Worm (Caenorhabditis elegans): ENCODE measurements around the gene mrpl-49.

DNA sequence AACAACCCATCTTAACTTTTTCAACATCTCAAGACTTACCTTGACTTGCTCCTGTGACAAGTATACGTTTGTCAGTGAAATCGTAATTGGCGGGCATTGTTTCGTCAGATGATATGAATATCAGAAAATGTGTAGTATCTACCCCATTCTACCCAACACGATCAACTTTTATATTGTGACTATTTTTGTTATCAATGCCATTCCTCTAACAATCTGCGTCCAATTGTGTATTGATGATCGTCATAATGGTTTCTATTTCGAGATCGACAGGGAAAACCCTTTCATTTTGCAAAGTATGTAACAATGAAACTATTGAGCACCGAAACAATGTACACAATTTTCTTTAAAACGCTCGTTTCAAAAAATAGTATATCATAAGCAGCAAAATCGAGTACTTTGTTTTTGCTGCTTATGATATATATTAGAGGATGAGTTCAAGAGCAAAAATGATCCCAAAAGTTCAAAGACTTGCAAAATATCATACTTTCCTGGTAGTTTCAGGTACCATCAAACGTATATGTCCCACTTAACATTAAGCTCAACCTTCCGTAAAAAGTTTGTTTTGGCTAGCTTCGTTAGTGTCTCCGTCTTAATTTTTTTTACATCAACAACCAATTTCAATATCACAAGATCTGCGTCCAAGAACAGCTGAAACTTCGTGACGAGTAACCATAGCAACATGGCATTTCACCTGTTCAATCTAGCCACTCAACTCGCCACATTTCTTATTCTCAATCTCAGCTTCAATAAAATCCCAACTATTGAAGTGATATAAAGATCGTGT lies 5.2 kb downstream of the mrpl-49 start, which contains the start of the genes dhs-21 and xbx-9:
- TF ChIP-seq ztf-23 (GFP tag; IDR thresholded peaks at IDR 0.05) (no peak), ztf-29 (GFP tag; IDR thresholded peaks at IDR 0.05) (no peak), tab-1 (GFP tag; IDR thresholded peaks at IDR 0.05) (no peak), flt-1 (GFP tag; IDR thresholded peaks at IDR 0.05) (no peak), cog-1 (tag; optimal IDR thresholded peaks at IDR 0.05) (no peak), ref-1 (GFP tag; conservative IDR thresholded peaks at IDR 0.05) (no peak), klf-2 (GFP tag; conservative IDR thresholded peaks at IDR 0.05) (no peak), med-1 (GFP tag; optimal IDR thresholded peaks at IDR 0.05; ENCODE audit: insufficient read depth) (no peak), T22C8.4 (GFP tag; IDR thresholded peaks at IDR 0.05) (no peak)

Measured in whole organism, midembryonic.